Worm (Caenorhabditis elegans) whole organism, mixed stage, embryonic: ENCODE results near the gene T28A11.25.

Experiments used
- M03D4.4 ChIP-seq: sonication (generic microtip); optimal IDR thresholded peaks from 2 replicates; lab custom pipeline; 2017; ENCODE audit warnings: mild to moderate bottlenecking, missing genetic modification characterization, missing compliant biosample characterization
- drap-1 ChIP-seq: fragments of 200-800 bp; sonication (Bioruptor generic); optimal IDR thresholded peaks from 3 replicates; lab custom pipeline; 2018; ENCODE audit warnings: mild to moderate bottlenecking, missing genetic modification characterization, missing compliant biosample characterization
- lin-13 ChIP-seq: fragments of 150-350 bp; optimal IDR thresholded peaks from 2 replicates; lab custom pipeline; 2014; ENCODE audit warnings: missing biosample characterization, missing genetic modification characterization
- mep-1 ChIP-seq: fragments of 150-350 bp; optimal IDR thresholded peaks from 2 replicates; lab custom pipeline; 2017; ENCODE audit warnings: missing biosample characterization, missing genetic modification reagents, missing genetic modification characterization, inconsistent platforms
- nhr-28 ChIP-seq: fragments of 150-350 bp; optimal IDR thresholded peaks from 2 replicates; lab custom pipeline; 2014; ENCODE audit warnings: missing biosample characterization, missing genetic modification characterization
- snpc-4 ChIP-seq: fragments of 150-350 bp; optimal IDR thresholded peaks from 2 replicates; lab custom pipeline; 2014; ENCODE audit warnings: missing biosample characterization, missing genetic modification characterization

DNA sequence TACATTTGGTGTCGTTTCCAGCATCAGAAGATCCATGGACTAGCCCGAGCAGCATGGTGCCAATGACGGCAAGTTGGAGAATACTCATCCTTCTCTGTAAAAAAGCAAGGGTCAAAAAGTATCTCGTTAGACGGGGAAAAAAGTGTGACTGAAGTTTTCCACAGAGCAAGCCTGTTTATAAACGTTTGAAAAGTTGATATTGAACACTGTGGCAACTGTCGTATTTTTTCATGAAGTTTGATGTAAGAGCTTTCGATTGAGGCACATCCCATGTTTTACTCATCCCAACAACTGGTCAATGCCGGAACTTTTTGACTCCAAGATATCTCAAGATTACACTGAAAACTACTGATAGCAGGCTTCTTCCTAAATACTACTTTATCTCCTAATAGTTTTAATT, 37.4 kb downstream of the T28A11.25 start, which contains the start of gene F35F10.13:
- TF ChIP-seq lin-13 (tag; lab: Kevin White, UChicago), result no peak
- TF ChIP-seq nhr-28, result no peak
- TF ChIP-seq snpc-4, result no peak
- no peak for TF ChIP-seq mep-1 (tag; lab: Kevin White, UChicago)
- TF ChIP-seq M03D4.4 (tag; lab: Kevin White, UChicago), result no peak
- no peak for TF ChIP-seq drap-1
